Fruit fly (Drosophila melanogaster) whole organism, embryonic: ENCODE results near the gene mmy.

Source experiments
- CG15479 ChIP-seq: fragments of 200-800 bp; sonication (Bioruptor generic); optimal IDR thresholded peaks from 3 replicates; lab custom pipeline; 2019; ENCODE audit warnings: missing biosample characterization, mild to moderate bottlenecking, missing genetic modification characterization, moderate library complexity
- CG32767 ChIP-seq: fragments of 200-800 bp; sonication (Bioruptor generic); IDR thresholded peaks from 2 replicates; pipeline ENCODE4 v1.3.6; 2022; ENCODE audit warnings: missing biosample characterization, missing genetic modification characterization
- CG3407 ChIP-seq: fragments of 200-800 bp; sonication (Bioruptor generic); optimal IDR thresholded peaks from 2 replicates; lab custom pipeline; 2018; ENCODE audit warnings: missing biosample characterization, mild to moderate bottlenecking, missing genetic modification characterization
- CG8359 ChIP-seq: fragments of 200-800 bp; sonication (Bioruptor generic); optimal IDR thresholded peaks from 2 replicates; lab custom pipeline; 2017; ENCODE audit warnings: missing biosample characterization, mild to moderate bottlenecking, missing genetic modification characterization, borderline replicate concordance
- CG9797 ChIP-seq: fragments of 200-800 bp; sonication (Bioruptor generic); optimal IDR thresholded peaks from 3 replicates; lab custom pipeline; 2018; ENCODE audit warnings: missing biosample characterization, mild to moderate bottlenecking, missing genetic modification characterization
- HLH4C ChIP-seq: fragments of 200-800 bp; sonication (Bioruptor generic); IDR thresholded peaks from 3 replicates; pipeline ENCODE4 v1.3.6; 2022; ENCODE audit warnings: missing biosample characterization, missing genetic modification characterization; ENCODE audit not compliant: partially characterized antibody
- chif ChIP-seq, 2 experiments: fragments of 200-800 bp; sonication (Bioruptor generic); optimal IDR thresholded peaks; 3 replicates each; lab custom pipeline; 2016; ENCODE audit warnings: missing biosample characterization in 2 of 2, missing genetic modification characterization in 2 of 2
- gcm ChIP-seq: fragments of 200-800 bp; sonication (Bioruptor generic); optimal IDR thresholded peaks from 2 replicates; lab custom pipeline; 2019; ENCODE audit warnings: missing biosample characterization, mild to moderate bottlenecking, missing genetic modification characterization, moderate library complexity
- tll ChIP-seq, 2 experiments: fragments of 200-800 bp in 1 of 2; fragments of >200 bp in 1 of 2; sonication (Bioruptor generic) in 1 of 2; optimal IDR thresholded peaks; 2 replicates each; lab custom pipeline; 2017 to 2019; ENCODE audit warnings: missing biosample characterization in 2 of 2, missing genetic modification characterization in 2 of 2, mild to moderate bottlenecking in 1 of 2, moderate library complexity in 1 of 2

- no peak for TF ChIP-seq CG32767 (GFP tag; lab: Robert Waterston, UW)
- TF ChIP-seq gcm (GFP tag; lab: Kevin White, UChicago): no peak
- TF ChIP-seq CG3407: no peak
- no peak for TF ChIP-seq CG8359 (GFP tag; lab: Kevin White, UChicago)
- no peak for TF ChIP-seq HLH4C (GFP tag; lab: Robert Waterston, UW)
- TF ChIP-seq CG15479 (GFP tag; lab: Kevin White, UChicago): no peak
- no peak for TF ChIP-seq CG9797 (GFP tag; lab: Kevin White, UChicago)
- no peak for TF ChIP-seq chif (GFP tag; optimal IDR thresholded peaks at IDR 0.05; lab: Kevin White, UChicago)
- no peak for TF ChIP-seq tll (GFP tag; optimal IDR thresholded peaks at IDR 0.05; lab: Kevin White, UChicago)
Observed at dm6 chr2L:6422488-6422887, 51.2 kb downstream of the mmy start.
